Fruit fly (Drosophila melanogaster) whole organism, embryonic: ENCODE results near the gene ProtB.

ENCODE experiments used
- Ada2b ChIP-seq: fragments of 200-800 bp; sonication (Bioruptor generic); IDR thresholded peaks from 2 replicates; pipeline ENCODE4 v1.3.6; 2022; ENCODE audit warnings: missing biosample characterization, missing genetic modification characterization
- CG10147 ChIP-seq: fragments of 200-800 bp; sonication (Bioruptor generic); optimal IDR thresholded peaks from 2 replicates; lab custom pipeline; 2019; ENCODE audit warnings: missing biosample characterization, mild to moderate bottlenecking, missing genetic modification characterization, moderate library complexity
- CG10274 ChIP-seq: fragments of 200-800 bp; sonication (Bioruptor generic); optimal IDR thresholded peaks from 3 replicates; lab custom pipeline; 2017; ENCODE audit warnings: missing biosample characterization, mild to moderate bottlenecking, missing genetic modification characterization
- CG10431 ChIP-seq: fragments of 200-800 bp; sonication (Bioruptor generic); optimal IDR thresholded peaks from 3 replicates; lab custom pipeline; 2018; ENCODE audit warnings: missing biosample characterization, mild to moderate bottlenecking, missing genetic modification characterization
- CG11456 ChIP-seq: fragments of 200-800 bp; sonication (Bioruptor generic); IDR thresholded peaks from 3 replicates; pipeline ENCODE4 v1.3.6; 2022; ENCODE audit warnings: missing biosample characterization, missing genetic modification characterization
- CG12391 ChIP-seq: fragments of 200-800 bp; sonication (Bioruptor generic); optimal IDR thresholded peaks from 3 replicates; lab custom pipeline; 2018; ENCODE audit warnings: missing biosample characterization, mild to moderate bottlenecking, missing genetic modification characterization, moderate library complexity
- CG12942 ChIP-seq: fragments of 200-800 bp; sonication (Bioruptor generic); optimal IDR thresholded peaks from 3 replicates; lab custom pipeline; 2016; ENCODE audit warnings: missing biosample characterization, missing genetic modification characterization
- CG13123 ChIP-seq: fragments of 200-800 bp; sonication (Bioruptor generic); optimal IDR thresholded peaks from 2 replicates; lab custom pipeline; 2016; ENCODE audit warnings: missing biosample characterization, missing genetic modification characterization
- CG13296 ChIP-seq: fragments of 200-800 bp; sonication (Bioruptor generic); optimal IDR thresholded peaks from 3 replicates; lab custom pipeline; 2018; ENCODE audit warnings: missing biosample characterization, mild to moderate bottlenecking, missing genetic modification characterization
- CG13775 ChIP-seq: fragments of 200-800 bp; sonication (Bioruptor generic); optimal IDR thresholded peaks from 3 replicates; lab custom pipeline; 2017; ENCODE audit warnings: missing biosample characterization, mild to moderate bottlenecking, missing genetic modification characterization
- CG15073 ChIP-seq: fragments of 200-800 bp; sonication (Bioruptor generic); optimal IDR thresholded peaks from 2 replicates; lab custom pipeline; 2016; ENCODE audit warnings: missing biosample characterization, missing genetic modification characterization
- CG15479 ChIP-seq: fragments of 200-800 bp; sonication (Bioruptor generic); optimal IDR thresholded peaks from 3 replicates; lab custom pipeline; 2019; ENCODE audit warnings: missing biosample characterization, mild to moderate bottlenecking, missing genetic modification characterization, moderate library complexity
- CG1602 ChIP-seq: fragments of 200-800 bp; sonication (Bioruptor generic); optimal IDR thresholded peaks from 3 replicates; lab custom pipeline; 2016; ENCODE audit warnings: missing biosample characterization, missing genetic modification characterization
- CG16863 ChIP-seq: fragments of 200-800 bp; sonication (Bioruptor generic); optimal IDR thresholded peaks from 3 replicates; lab custom pipeline; 2016; ENCODE audit warnings: missing biosample characterization, missing genetic modification characterization
- CG18599 ChIP-seq: fragments of 200-800 bp; sonication (Bioruptor generic); optimal IDR thresholded peaks from 3 replicates; lab custom pipeline; 2017; ENCODE audit warnings: missing biosample characterization, missing genetic modification characterization, mild to moderate bottlenecking, moderate library complexity, missing genetic modification reagents
- CG2120 ChIP-seq: fragments of 200-800 bp; sonication (Bioruptor generic); optimal IDR thresholded peaks from 3 replicates; lab custom pipeline; 2016; ENCODE audit warnings: missing biosample characterization, missing genetic modification characterization
- CG30403 ChIP-seq: fragments of 200-800 bp; sonication (Bioruptor generic); optimal IDR thresholded peaks from 3 replicates; lab custom pipeline; 2016; ENCODE audit warnings: missing biosample characterization, missing genetic modification characterization
- CG32532 ChIP-seq: fragments of 200-800 bp; sonication (Bioruptor generic); IDR thresholded peaks from 2 replicates; pipeline ENCODE4 v1.3.6; 2022; ENCODE audit warnings: missing biosample characterization, missing genetic modification characterization
- CG3995 ChIP-seq: fragments of 200-800 bp; sonication (Bioruptor generic); optimal IDR thresholded peaks from 3 replicates; lab custom pipeline; 2016; ENCODE audit warnings: missing biosample characterization, missing genetic modification characterization
- CG4282 ChIP-seq: fragments of 200-800 bp; sonication (Bioruptor generic); optimal IDR thresholded peaks from 2 replicates; lab custom pipeline; 2016; ENCODE audit warnings: missing biosample characterization, missing genetic modification characterization
- CG7745 ChIP-seq: fragments of 200-800 bp; sonication (Bioruptor generic); optimal IDR thresholded peaks from 2 replicates; lab custom pipeline; 2018; ENCODE audit warnings: missing biosample characterization, mild to moderate bottlenecking, missing genetic modification characterization, moderate library complexity
- CG7839 ChIP-seq: fragments of 200-800 bp; sonication (Bioruptor generic); optimal IDR thresholded peaks from 3 replicates; lab custom pipeline; 2018; ENCODE audit warnings: missing biosample characterization, mild to moderate bottlenecking, missing genetic modification characterization, moderate library complexity
- CG8359 ChIP-seq: fragments of 200-800 bp; sonication (Bioruptor generic); optimal IDR thresholded peaks from 2 replicates; lab custom pipeline; 2017; ENCODE audit warnings: missing biosample characterization, mild to moderate bottlenecking, missing genetic modification characterization, borderline replicate concordance
- CG9797 ChIP-seq: fragments of 200-800 bp; sonication (Bioruptor generic); optimal IDR thresholded peaks from 3 replicates; lab custom pipeline; 2018; ENCODE audit warnings: missing biosample characterization, mild to moderate bottlenecking, missing genetic modification characterization
- CHES-1-like ChIP-seq: fragments of 200-800 bp; sonication (Bioruptor generic); optimal IDR thresholded peaks from 2 replicates; lab custom pipeline; 2016; ENCODE audit warnings: missing biosample characterization, missing genetic modification characterization
- D19A ChIP-seq: fragments of 200-800 bp; optimal IDR thresholded peaks from 3 replicates; lab custom pipeline; 2019; ENCODE audit warnings: missing biosample characterization, mild to moderate bottlenecking, missing genetic modification characterization, moderate library complexity
- Dref ChIP-seq: fragments of 200-800 bp; sonication (Bioruptor generic); IDR thresholded peaks from 2 replicates; pipeline ENCODE4 v1.3.6; 2022; ENCODE audit warnings: missing biosample characterization, missing genetic modification characterization
- Hr51 ChIP-seq, 2 experiments: fragments of 200-800 bp; sonication (Bioruptor generic); optimal IDR thresholded peaks; 2 replicates in 1 of 2; 3 replicates in 1 of 2; lab custom pipeline; 2016 to 2018; ENCODE audit warnings: missing biosample characterization in 2 of 2, missing genetic modification characterization in 2 of 2, mild to moderate bottlenecking in 1 of 2, moderate library complexity in 1 of 2
- Mrtf ChIP-seq: fragments of 200-800 bp; sonication (Bioruptor generic); IDR thresholded peaks from 3 replicates; pipeline ENCODE4 v1.3.6; 2022; ENCODE audit warnings: missing biosample characterization, missing genetic modification characterization
- Neu2 ChIP-seq: fragments of 200-800 bp; sonication (Bioruptor generic); optimal IDR thresholded peaks from 3 replicates; lab custom pipeline; 2016; ENCODE audit warnings: missing biosample characterization, missing genetic modification characterization, borderline replicate concordance
- Pdp1 ChIP-seq, 2 experiments: fragments of 200-800 bp; sonication (Bioruptor generic); optimal IDR thresholded peaks; 3 replicates each; lab custom pipeline; 2016; ENCODE audit warnings: missing biosample characterization in 2 of 2, missing genetic modification characterization in 2 of 2, mild to moderate bottlenecking in 1 of 2, moderate library complexity in 1 of 2
- Stat92E ChIP-seq, 3 experiments: fragments of >200 bp in 2 of 3; fragments of 200-800 bp in 1 of 3; sonication (Bioruptor generic) in 1 of 3; optimal IDR thresholded peaks; 2 replicates each; lab custom pipeline; 2017 to 2019; ENCODE audit warnings: missing biosample characterization in 3 of 3, missing genetic modification characterization in 3 of 3, mild to moderate bottlenecking in 1 of 3, moderate library complexity in 1 of 3
- ara ChIP-seq: fragments of 200-800 bp; sonication (Bioruptor generic); IDR thresholded peaks from 2 replicates; pipeline ENCODE4 v1.3.6; 2022; ENCODE audit warnings: missing biosample characterization, missing genetic modification characterization
- ato ChIP-seq: fragments of 200-800 bp; sonication (Bioruptor generic); IDR thresholded peaks from 2 replicates; pipeline ENCODE4 v1.3.6; 2022; ENCODE audit warnings: missing biosample characterization, missing genetic modification characterization; ENCODE audit not compliant: partially characterized antibody
- bab2 ChIP-seq: fragments of 200-800 bp; sonication (Bioruptor generic); optimal IDR thresholded peaks from 2 replicates; lab custom pipeline; 2016; ENCODE audit warnings: missing biosample characterization, missing genetic modification characterization
- bbx ChIP-seq: fragments of 200-800 bp; sonication (Bioruptor generic); IDR thresholded peaks from 2 replicates; pipeline ENCODE4 v1.3.6; 2022; ENCODE audit warnings: missing biosample characterization, missing genetic modification characterization; ENCODE audit not compliant: partially characterized antibody
- crc ChIP-seq: fragments of 200-800 bp; sonication (Bioruptor generic); optimal IDR thresholded peaks from 2 replicates; lab custom pipeline; 2016; ENCODE audit warnings: missing biosample characterization, missing genetic modification characterization
- crol ChIP-seq: fragments of 200-800 bp; sonication (Bioruptor generic); IDR thresholded peaks from 2 replicates; pipeline ENCODE4 v1.3.6; 2022; ENCODE audit warnings: missing biosample characterization, missing genetic modification characterization
- dan ChIP-seq: fragments of 200-800 bp; sonication (Bioruptor generic); IDR thresholded peaks from 2 replicates; pipeline ENCODE4 v1.3.6; 2022; ENCODE audit warnings: missing biosample characterization, missing genetic modification characterization
- dysf ChIP-seq: fragments of 200-800 bp; sonication (Bioruptor generic); IDR thresholded peaks from 3 replicates; pipeline ENCODE4 v1.3.6; 2022; ENCODE audit warnings: missing biosample characterization, missing genetic modification characterization
- fd96Cb ChIP-seq: fragments of 200-800 bp; sonication (Bioruptor generic); optimal IDR thresholded peaks from 2 replicates; lab custom pipeline; 2018; ENCODE audit warnings: missing biosample characterization, mild to moderate bottlenecking, missing genetic modification characterization, moderate library complexity
- maf-S ChIP-seq: fragments of 200-800 bp; sonication (Bioruptor generic); optimal IDR thresholded peaks from 2 replicates; lab custom pipeline; 2016; ENCODE audit warnings: missing biosample characterization, missing genetic modification characterization
- nom ChIP-seq: fragments of 200-800 bp; sonication (Bioruptor generic); optimal IDR thresholded peaks from 2 replicates; lab custom pipeline; 2017; ENCODE audit warnings: missing biosample characterization, missing genetic modification characterization, mild to moderate bottlenecking, moderate library complexity, missing genetic modification reagents
- p53 ChIP-seq: fragments of 200-800 bp; sonication (Bioruptor generic); optimal IDR thresholded peaks from 2 replicates; lab custom pipeline; 2016; ENCODE audit warnings: missing biosample characterization, missing genetic modification characterization
- peb ChIP-seq: fragments of 200-800 bp; sonication (Bioruptor generic); IDR thresholded peaks from 2 replicates; pipeline ENCODE4 v1.3.6; 2022; ENCODE audit warnings: missing biosample characterization, missing genetic modification characterization
- pho ChIP-seq: fragments of 200-800 bp; sonication (Bioruptor generic); optimal IDR thresholded peaks from 2 replicates; lab custom pipeline; 2016; ENCODE audit warnings: missing biosample characterization, missing genetic modification characterization
- row ChIP-seq: fragments of 200-800 bp; sonication (Bioruptor generic); IDR thresholded peaks from 3 replicates; pipeline ENCODE4 v1.3.6; 2022; ENCODE audit warnings: missing biosample characterization, missing genetic modification characterization
- scrt ChIP-seq: fragments of 200-800 bp; sonication (Bioruptor generic); optimal IDR thresholded peaks from 2 replicates; lab custom pipeline; 2018; ENCODE audit warnings: missing biosample characterization, mild to moderate bottlenecking, missing genetic modification characterization, moderate library complexity
- sim ChIP-seq: fragments of 200-800 bp; sonication (Bioruptor generic); IDR thresholded peaks from 2 replicates; pipeline ENCODE4 v1.3.6; 2022; ENCODE audit warnings: missing biosample characterization, missing genetic modification characterization
- sima ChIP-seq: fragments of 200-800 bp; sonication (Bioruptor generic); optimal IDR thresholded peaks from 2 replicates; lab custom pipeline; 2016; ENCODE audit warnings: missing biosample characterization, missing genetic modification characterization
- zfh2 ChIP-seq: fragments of 200-800 bp; sonication (Bioruptor generic); optimal IDR thresholded peaks from 2 replicates; lab custom pipeline; 2016; ENCODE audit warnings: missing biosample characterization, missing genetic modification characterization

ProtB gene

dm6 chr2L:14887530-14887929 lies 4.0 kb upstream of the ProtB start (continued):
- TF ChIP-seq CG15073 (GFP tag; lab: Kevin White, UChicago) (no peak), CG2120 (GFP tag; lab: Kevin White, UChicago) (peak; percentile 39), scrt (peak; percentile 7), bbx (no peak), fd96Cb (tag; lab: Kevin White, UChicago) (no peak), CG10274 (GFP tag; lab: Kevin White, UChicago) (no peak), pho (no peak), CG1602 (GFP tag; lab: Kevin White, UChicago) (no peak), zfh2 (GFP tag; lab: Kevin White, UChicago) (no peak), D19A (peak; percentile 56), Hr51 (GFP tag; optimal IDR thresholded peaks at IDR 0.05; lab: Kevin White, UChicago) (peak in 1 of 2 experiments; percentile 34), CG7839 (tag; lab: Kevin White, UChicago) (peak; percentile 50), CG16863 (GFP tag; lab: Kevin White, UChicago) (no peak), dan (GFP tag; lab: Robert Waterston, UW) (no peak), CG3995 (GFP tag; lab: Kevin White, UChicago) (no peak), bab2 (GFP tag; lab: Kevin White, UChicago) (no peak), CG15479 (GFP tag; lab: Kevin White, UChicago) (no peak), CG7745 (no peak), crol (no peak), CG9797 (no peak), row (GFP tag; lab: Robert Waterston, UW) (0 out of 3 replicates have a peak, but pooled peaks have one; percentile 40), p53 (GFP tag; lab: Kevin White, UChicago) (no peak), ato (GFP tag; lab: Robert Waterston, UW) (no peak), Ada2b (GFP tag; lab: Robert Waterston, UW) (peak; percentile 35; the same call in 1 of the 2 replicates), crc (no peak), Stat92E (GFP tag; optimal IDR thresholded peaks at IDR 0.05; lab: Kevin White, UChicago) (no peak), dysf (0 out of 3 replicates have a peak, but pooled peaks have one; percentile 65), CG18599 (GFP tag; lab: Kevin White, UChicago) (peak; percentile 81), ara (GFP tag; lab: Robert Waterston, UW) (no peak), CG4282 (no peak), CG8359 (GFP tag; lab: Kevin White, UChicago) (no peak), CG11456 (no peak), CG13296 (GFP tag; lab: Kevin White, UChicago) (peak; percentile 24), maf-S (GFP tag; lab: Kevin White, UChicago) (no peak), sim (GFP tag; lab: Robert Waterston, UW) (no peak), CG12942 (GFP tag; lab: Kevin White, UChicago) (no peak), CHES-1-like (GFP tag; lab: Kevin White, UChicago) (no peak), CG13123 (GFP tag; lab: Kevin White, UChicago) (no peak), Dref (GFP tag; lab: Robert Waterston, UW) (no peak), peb (GFP tag; lab: Robert Waterston, UW) (no peak), CG10431 (GFP tag; lab: Kevin White, UChicago) (no peak), sima (no peak), nom (no peak), Pdp1 (GFP tag; optimal IDR thresholded peaks at IDR 0.05; lab: Kevin White, UChicago) (no peak), CG10147 (GFP tag; lab: Kevin White, UChicago) (peak; percentile 39), CG13775 (GFP tag; lab: Kevin White, UChicago) (no peak), Mrtf (GFP tag; lab: Robert Waterston, UW) (no peak), CG30403 (GFP tag; lab: Kevin White, UChicago) (no peak), CG12391 (no peak), CG32532 (peak; percentile 28; the same call in 1 of the 2 replicates), Neu2 (GFP tag; lab: Kevin White, UChicago) (no peak)
